Fruit fly (Drosophila melanogaster) whole organism, embryonic: Measurements from ENCODE around the gene Tom70.

Experiments used
- Ada2b ChIP-seq: fragments of 200-800 bp; sonication (Bioruptor generic); IDR thresholded peaks from 2 replicates; pipeline ENCODE4 v1.3.6; 2022; ENCODE audit warnings: missing biosample characterization, missing genetic modification characterization
- Awh ChIP-seq: fragments of 200-800 bp; sonication (Bioruptor generic); IDR thresholded peaks from 2 replicates; pipeline ENCODE4, ENCODE4 v1.3.6; 2022; ENCODE audit warnings: missing biosample characterization, missing genetic modification characterization
- C15 ChIP-seq: fragments of 200-800 bp; sonication (Bioruptor generic); IDR thresholded peaks from 3 replicates; pipeline ENCODE4 v1.3.6; 2022; ENCODE audit warnings: missing biosample characterization, missing genetic modification characterization
- CG10565 ChIP-seq: fragments of 200-800 bp; sonication (Bioruptor generic); optimal IDR thresholded peaks from 3 replicates; lab custom pipeline; 2016; ENCODE audit warnings: missing biosample characterization, mild to moderate bottlenecking, missing genetic modification characterization
- CG12236 ChIP-seq: fragments of 200-800 bp; sonication (Bioruptor generic); optimal IDR thresholded peaks from 2 replicates; lab custom pipeline; 2016; ENCODE audit warnings: missing biosample characterization, missing genetic modification characterization
- CG14441 ChIP-seq: fragments of 200-800 bp; sonication (Bioruptor generic); IDR thresholded peaks from 2 replicates; pipeline ENCODE4 v1.3.6; 2022; ENCODE audit warnings: missing biosample characterization, missing genetic modification characterization
- CG1529 ChIP-seq: fragments of 200-800 bp; sonication (Bioruptor generic); optimal IDR thresholded peaks from 3 replicates; lab custom pipeline; 2018; ENCODE audit warnings: missing biosample characterization, missing genetic modification characterization
- CG17328 ChIP-seq: fragments of 200-800 bp; sonication (Bioruptor generic); IDR thresholded peaks from 2 replicates; pipeline ENCODE4 v1.3.6; 2022; ENCODE audit warnings: missing biosample characterization, missing genetic modification characterization
- CG33213 ChIP-seq: fragments of 200-800 bp; sonication (Bioruptor generic); optimal IDR thresholded peaks from 3 replicates; lab custom pipeline; 2016; ENCODE audit warnings: missing biosample characterization, missing genetic modification characterization
- CG42726 ChIP-seq: fragments of 200-800 bp; sonication (Bioruptor generic); IDR thresholded peaks from 2 replicates; pipeline ENCODE4 v1.3.6; 2022; ENCODE audit warnings: missing biosample characterization, missing genetic modification characterization; ENCODE audit not compliant: partially characterized antibody
- CG4328 ChIP-seq: fragments of 200-800 bp; sonication (Bioruptor generic); optimal IDR thresholded peaks from 3 replicates; lab custom pipeline; 2017; ENCODE audit warnings: missing biosample characterization, missing genetic modification reagents, missing genetic modification characterization
- CG4854 ChIP-seq: fragments of 200-800 bp; sonication (Bioruptor generic); optimal IDR thresholded peaks from 2 replicates; lab custom pipeline; 2016; ENCODE audit warnings: missing biosample characterization, missing genetic modification characterization, inconsistent platforms
- CG5953 ChIP-seq: fragments of 200-800 bp; sonication (Bioruptor generic); IDR thresholded peaks from 2 replicates; pipeline ENCODE4 v1.3.6; 2022; ENCODE audit warnings: missing biosample characterization, missing genetic modification characterization
- CG6654 ChIP-seq: fragments of 200-800 bp; sonication (Bioruptor generic); optimal IDR thresholded peaks from 2 replicates; lab custom pipeline; 2017; ENCODE audit warnings: missing biosample characterization, mild to moderate bottlenecking, missing genetic modification characterization
- CG7357 ChIP-seq: fragments of 200-800 bp; sonication (Bioruptor generic); IDR thresholded peaks from 3 replicates; pipeline ENCODE4 v1.3.6; 2022; ENCODE audit warnings: missing biosample characterization, missing genetic modification characterization
- CG8290 ChIP-seq, 3 experiments: fragments of 200-800 bp; sonication (Bioruptor generic); optimal IDR thresholded peaks; 2 replicates each; lab custom pipeline; 2016 to 2019; ENCODE audit warnings: missing biosample characterization in 3 of 3, missing genetic modification characterization in 3 of 3, mild to moderate bottlenecking in 2 of 3, moderate library complexity in 1 of 3
- CG8388 ChIP-seq: fragments of 200-800 bp; sonication (Bioruptor generic); optimal IDR thresholded peaks from 2 replicates; lab custom pipeline; 2019; ENCODE audit warnings: missing biosample characterization, mild to moderate bottlenecking, missing genetic modification characterization, moderate library complexity
- CG8924 ChIP-seq: fragments of 200-800 bp; optimal IDR thresholded peaks from 3 replicates; lab custom pipeline; 2019; ENCODE audit warnings: missing biosample characterization, mild to moderate bottlenecking, missing genetic modification characterization, moderate library complexity
- CHES-1-like ChIP-seq: fragments of 200-800 bp; sonication (Bioruptor generic); optimal IDR thresholded peaks from 2 replicates; lab custom pipeline; 2016; ENCODE audit warnings: missing biosample characterization, missing genetic modification characterization
- D ChIP-seq, 2 experiments: fragments of 200-800 bp in 1 of 2; fragments of >200 bp in 1 of 2; sonication (Bioruptor generic) in 1 of 2; optimal IDR thresholded peaks; 2 replicates in 1 of 2; 3 replicates in 1 of 2; lab custom pipeline; 2017; ENCODE audit warnings: mild to moderate bottlenecking in 1 of 2, missing biosample characterization in 1 of 2, missing genetic modification characterization in 1 of 2, missing genetic modification reagents in 1 of 2
- D19A ChIP-seq: fragments of 200-800 bp; optimal IDR thresholded peaks from 3 replicates; lab custom pipeline; 2019; ENCODE audit warnings: missing biosample characterization, mild to moderate bottlenecking, missing genetic modification characterization, moderate library complexity
- Doc2 ChIP-seq: fragments of 200-800 bp; sonication (Bioruptor generic); IDR thresholded peaks from 2 replicates; pipeline ENCODE4 v1.3.6; 2022; ENCODE audit warnings: missing biosample characterization, missing genetic modification characterization
- HHEX ChIP-seq: fragments of 200-800 bp; sonication (Bioruptor generic); optimal IDR thresholded peaks from 3 replicates; lab custom pipeline; 2017; ENCODE audit warnings: missing biosample characterization, mild to moderate bottlenecking, missing genetic modification characterization, missing genetic modification reagents
- Mad ChIP-seq: fragments of 200-800 bp; sonication (Bioruptor generic); optimal IDR thresholded peaks from 2 replicates; lab custom pipeline; 2016; ENCODE audit warnings: missing biosample characterization, missing genetic modification characterization
- NfI ChIP-seq: fragments of 200-800 bp; sonication (Bioruptor generic); optimal IDR thresholded peaks from 3 replicates; lab custom pipeline; 2018; ENCODE audit warnings: missing biosample characterization, mild to moderate bottlenecking, missing genetic modification characterization, moderate library complexity
- Oaz ChIP-seq: fragments of 200-800 bp; sonication (Bioruptor generic); IDR thresholded peaks from 2 replicates; pipeline ENCODE4 v1.3.6; 2022; ENCODE audit warnings: missing biosample characterization, missing genetic modification characterization
- Pdp1 ChIP-seq, 2 experiments: fragments of 200-800 bp; sonication (Bioruptor generic); optimal IDR thresholded peaks; 3 replicates each; lab custom pipeline; 2016; ENCODE audit warnings: missing biosample characterization in 2 of 2, missing genetic modification characterization in 2 of 2, mild to moderate bottlenecking in 1 of 2, moderate library complexity in 1 of 2
- Taf1 ChIP-seq: fragments of 200-800 bp; sonication (Bioruptor generic); IDR thresholded peaks from 2 replicates; pipeline ENCODE4 v1.3.6; 2022; ENCODE audit warnings: missing biosample characterization, missing genetic modification characterization
- Xbp1 ChIP-seq: fragments of 200-800 bp; sonication (Bioruptor generic); optimal IDR thresholded peaks from 3 replicates; lab custom pipeline; 2016; ENCODE audit warnings: missing biosample characterization, mild to moderate bottlenecking, missing genetic modification characterization
- ash1 ChIP-seq: fragments of 200-800 bp; sonication (Bioruptor generic); optimal IDR thresholded peaks from 2 replicates; lab custom pipeline; 2018; ENCODE audit warnings: missing biosample characterization, mild to moderate bottlenecking, missing genetic modification characterization
- bcd ChIP-seq: fragments of 200-800 bp; sonication (Bioruptor generic); optimal IDR thresholded peaks from 2 replicates; lab custom pipeline; 2017; ENCODE audit warnings: missing biosample characterization, mild to moderate bottlenecking, missing genetic modification characterization
- cg ChIP-seq: fragments of 200-800 bp; sonication (Bioruptor generic); optimal IDR thresholded peaks from 3 replicates; lab custom pipeline; 2019; ENCODE audit warnings: missing biosample characterization, mild to moderate bottlenecking, missing genetic modification characterization, moderate library complexity
- chn ChIP-seq: fragments of 200-800 bp; sonication (Bioruptor generic); optimal IDR thresholded peaks from 2 replicates; lab custom pipeline; 2016; ENCODE audit warnings: missing biosample characterization, missing genetic modification characterization
- dm ChIP-seq: fragments of 200-800 bp; sonication (Bioruptor generic); optimal IDR thresholded peaks from 3 replicates; lab custom pipeline; 2016; ENCODE audit warnings: missing biosample characterization, missing genetic modification characterization
- exex ChIP-seq: fragments of 200-800 bp; sonication (Bioruptor generic); optimal IDR thresholded peaks from 4 replicates; lab custom pipeline; 2018; ENCODE audit warnings: missing biosample characterization, mild to moderate bottlenecking, missing genetic modification characterization, moderate library complexity
- gce ChIP-seq: fragments of 200-800 bp; sonication (Bioruptor generic); IDR thresholded peaks from 3 replicates; pipeline ENCODE4 v1.3.6; 2022; ENCODE audit warnings: missing biosample characterization, missing genetic modification characterization
- grau ChIP-seq: fragments of 200-800 bp; optimal IDR thresholded peaks from 3 replicates; lab custom pipeline; 2019; ENCODE audit warnings: missing biosample characterization, mild to moderate bottlenecking, missing genetic modification characterization, moderate library complexity
- inv ChIP-seq: fragments of 200-800 bp; sonication (Bioruptor generic); IDR thresholded peaks from 2 replicates; pipeline ENCODE4 v1.3.6; 2022; ENCODE audit warnings: missing biosample characterization, missing genetic modification characterization; ENCODE audit not compliant: partially characterized antibody
- kay ChIP-seq: fragments of 200-800 bp; sonication (Bioruptor generic); optimal IDR thresholded peaks from 2 replicates; lab custom pipeline; 2016; ENCODE audit warnings: missing biosample characterization, missing genetic modification characterization
- nau ChIP-seq: fragments of 200-800 bp; sonication (Bioruptor generic); optimal IDR thresholded peaks from 3 replicates; lab custom pipeline; 2017; ENCODE audit warnings: missing biosample characterization, mild to moderate bottlenecking, missing genetic modification characterization, missing genetic modification reagents
- pfk ChIP-seq: fragments of 200-800 bp; sonication (Bioruptor generic); optimal IDR thresholded peaks from 2 replicates; lab custom pipeline; 2018; ENCODE audit warnings: missing biosample characterization, mild to moderate bottlenecking, missing genetic modification characterization, moderate library complexity
- ro ChIP-seq: fragments of 200-800 bp; sonication (Bioruptor generic); IDR thresholded peaks from 2 replicates; pipeline ENCODE4 v1.3.6; 2022; ENCODE audit warnings: missing biosample characterization, missing genetic modification characterization
- run ChIP-seq: fragments of 200-800 bp; sonication (Bioruptor generic); optimal IDR thresholded peaks from 3 replicates; lab custom pipeline; 2018; ENCODE audit warnings: missing biosample characterization, mild to moderate bottlenecking, missing genetic modification characterization
- sens ChIP-seq: fragments of 200-800 bp; sonication (Bioruptor generic); peaks from one replicate; lab custom pipeline; 2016; ENCODE audit warnings: missing biosample characterization, missing genetic modification characterization
- slou ChIP-seq: fragments of 200-800 bp; sonication (Bioruptor generic); optimal IDR thresholded peaks from 3 replicates; lab custom pipeline; 2016; ENCODE audit warnings: missing biosample characterization, missing genetic modification characterization
- ttk ChIP-seq: fragments of 200-800 bp; sonication (Bioruptor generic); IDR thresholded peaks from 2 replicates; pipeline ENCODE4 v2.1.2; 2022; ENCODE audit warnings: missing biosample characterization, missing genetic modification characterization
- unpg ChIP-seq: fragments of 200-800 bp; sonication (Bioruptor generic); optimal IDR thresholded peaks from 3 replicates; lab custom pipeline; 2018; ENCODE audit warnings: missing biosample characterization, mild to moderate bottlenecking, missing genetic modification characterization, moderate library complexity
- zfh1 ChIP-seq: fragments of 200-800 bp; sonication (Bioruptor generic); IDR thresholded peaks from 3 replicates; pipeline ENCODE4 v1.3.6; 2022; ENCODE audit warnings: missing biosample characterization, missing genetic modification characterization

Gene Tom70

DNA sequence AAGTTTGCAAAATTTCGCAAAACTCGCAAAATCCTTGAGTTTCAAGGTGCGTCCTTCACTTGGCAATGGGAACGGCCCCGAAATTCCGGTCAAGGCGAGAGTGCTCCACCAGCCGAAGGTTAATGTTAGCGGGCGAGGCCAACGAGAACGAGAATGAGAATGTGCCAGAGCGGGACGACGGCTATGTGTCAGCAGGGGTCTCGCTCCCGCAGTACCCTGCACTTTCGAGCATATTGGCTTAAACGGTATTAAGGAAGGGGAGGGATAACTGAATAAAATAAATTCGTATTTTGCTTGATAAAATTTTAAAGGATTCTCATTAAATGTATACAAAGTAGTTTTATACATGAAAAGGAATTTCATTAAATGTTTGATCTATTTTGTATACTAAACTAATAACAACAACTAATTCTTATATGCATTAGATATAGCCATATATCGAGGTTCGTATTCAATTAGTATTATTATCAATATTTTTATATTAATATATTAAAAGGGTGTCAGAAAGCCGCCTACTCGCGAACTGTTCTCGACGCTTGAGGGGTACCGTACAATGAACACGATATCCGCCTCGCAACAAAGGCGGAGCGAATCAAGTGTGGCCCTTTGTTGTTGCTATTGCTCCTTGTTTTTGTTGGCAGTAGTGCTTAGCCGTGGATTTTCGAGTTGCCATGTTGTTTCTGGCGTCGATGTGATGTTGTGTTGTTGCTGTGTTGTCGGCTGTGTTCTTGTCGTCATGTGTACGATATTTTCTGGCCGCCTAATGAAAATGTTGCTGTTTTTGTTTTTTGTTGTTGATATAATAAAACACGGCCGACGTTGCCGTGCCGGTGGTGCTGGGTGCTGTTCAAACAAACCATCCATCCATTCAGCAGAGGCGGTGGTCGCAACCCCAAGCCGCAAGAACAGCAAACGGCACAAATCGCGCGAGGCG, 31.6 kb downstream of the Tom70 start (continued):
- peak; percentile 50 for TF ChIP-seq nau (GFP tag; lab: Kevin White, UChicago)
- peak; percentile 89 for TF ChIP-seq slou (GFP tag; lab: Kevin White, UChicago)
- no peak for TF ChIP-seq ash1 (GFP tag; lab: Kevin White, UChicago)
- TF ChIP-seq CG8290 (GFP tag; optimal IDR thresholded peaks at IDR 0.05; lab: Kevin White, UChicago): peak; percentile 94
- TF ChIP-seq CG8290 (tag; optimal IDR thresholded peaks at IDR 0.05; lab: Kevin White, UChicago): peak in 1 of 2 experiments; percentile 64
- no peak for TF ChIP-seq CG5953 (GFP tag; lab: Robert Waterston, UW)
- TF ChIP-seq gce (GFP tag; lab: Robert Waterston, UW): no peak
- TF ChIP-seq Doc2 (GFP tag; lab: Robert Waterston, UW): no peak
- TF ChIP-seq C15 (GFP tag; lab: Robert Waterston, UW): no peak
- TF ChIP-seq CG12236 (GFP tag; lab: Kevin White, UChicago): no peak
- no peak for TF ChIP-seq CG14441 (GFP tag; lab: Robert Waterston, UW)
- TF ChIP-seq CG4854: peak; percentile 53
- peak; percentile 32 for TF ChIP-seq CHES-1-like (GFP tag; lab: Kevin White, UChicago)
- TF ChIP-seq CG8924 (tag; lab: Kevin White, UChicago): peak; percentile 98
- TF ChIP-seq ttk (GFP tag; lab: Robert Waterston, UW): no peak
- TF ChIP-seq unpg: peak; percentile 93
- no peak for TF ChIP-seq ro (GFP tag; lab: Robert Waterston, UW)
- peak; percentile 58 for TF ChIP-seq CG10565 (GFP tag; lab: Kevin White, UChicago)
- TF ChIP-seq Oaz (GFP tag; lab: Robert Waterston, UW): no peak
- TF ChIP-seq CG7357 (GFP tag; lab: Robert Waterston, UW): peak; percentile 85
- TF ChIP-seq Xbp1 (GFP tag; lab: Kevin White, UChicago): peak; percentile 91
- TF ChIP-seq pfk: no peak
- TF ChIP-seq D19A: peak; percentile 100
- TF ChIP-seq Pdp1 (GFP tag; optimal IDR thresholded peaks at IDR 0.05; lab: Kevin White, UChicago): peak in 1 of 2 experiments; percentile 83
- no peak for TF ChIP-seq zfh1 (GFP tag; lab: Robert Waterston, UW)
- peak; percentile 94 for TF ChIP-seq CG4328 (GFP tag; lab: Kevin White, UChicago)
- TF ChIP-seq dm (GFP tag; lab: Kevin White, UChicago): peak; percentile 45
- peak; percentile 88 for TF ChIP-seq run (tag; lab: Kevin White, UChicago)
- peak; percentile 94 for TF ChIP-seq CG8388 (GFP tag; lab: Kevin White, UChicago)
- peak; percentile 86 for TF ChIP-seq CG1529 (GFP tag; lab: Kevin White, UChicago)
- TF ChIP-seq CG6654: peak; percentile 83
- peak; percentile 59 for TF ChIP-seq Mad
- TF ChIP-seq Taf1 (GFP tag; lab: Robert Waterston, UW): no peak
- no peak for TF ChIP-seq D (optimal IDR thresholded peaks at IDR 0.05; lab: Kevin White, UChicago)
- TF ChIP-seq D (GFP tag; optimal IDR thresholded peaks at IDR 0.05; lab: Kevin White, UChicago): peak; percentile 97
- no peak for TF ChIP-seq CG42726 (GFP tag; lab: Robert Waterston, UW)
- TF ChIP-seq NfI: peak; percentile 91
- peak; percentile 92 for TF ChIP-seq sens (GFP tag; lab: Kevin White, UChicago)
- TF ChIP-seq kay: peak; percentile 90
- TF ChIP-seq chn (GFP tag; lab: Kevin White, UChicago): peak; percentile 72
- TF ChIP-seq HHEX (GFP tag; lab: Kevin White, UChicago): peak; percentile 93
- no peak for TF ChIP-seq Ada2b (GFP tag; lab: Robert Waterston, UW)
- TF ChIP-seq CG17328 (GFP tag; lab: Robert Waterston, UW): no peak
- peak; percentile 97 for TF ChIP-seq grau (tag; lab: Kevin White, UChicago)
- TF ChIP-seq exex: peak; percentile 75
- TF ChIP-seq CG33213 (GFP tag; lab: Kevin White, UChicago): peak; percentile 24
- no peak for TF ChIP-seq inv (GFP tag; lab: Robert Waterston, UW)
- no peak for TF ChIP-seq cg (GFP tag; lab: Kevin White, UChicago)
- peak; percentile 97 for TF ChIP-seq bcd (GFP tag; lab: Kevin White, UChicago)
- TF ChIP-seq Awh: no peak
